Worm (Caenorhabditis elegans) whole organism, late embryonic: ENCODE data around the gene ncx-1.

ENCODE experiments used
- madf-2 ChIP-seq: sonication (generic microtip); optimal IDR thresholded peaks from 2 replicates; lab custom pipeline; 2017; ENCODE audit warnings: missing genetic modification characterization, missing compliant biosample characterization
- sox-4 ChIP-seq: sonication (generic microtip); optimal IDR thresholded peaks from 2 replicates; lab custom pipeline; 2017; ENCODE audit warnings: mild to moderate bottlenecking, missing genetic modification characterization, inconsistent platforms, missing compliant biosample characterization
- ttx-3 ChIP-seq: sonication (generic microtip); optimal IDR thresholded peaks from 2 replicates; lab custom pipeline; 2016; ENCODE audit warnings: missing genetic modification reagents, missing genetic modification characterization, missing compliant biosample characterization
- unc-86 ChIP-seq: sonication (generic microtip); optimal IDR thresholded peaks from 2 replicates; lab custom pipeline; 2016; ENCODE audit warnings: missing genetic modification characterization, missing compliant biosample characterization

- no peak for TF ChIP-seq sox-4 (tag; lab: Kevin White, UChicago)
- no peak for TF ChIP-seq unc-86 (tag; lab: Kevin White, UChicago)
- TF ChIP-seq ttx-3 (tag; lab: Kevin White, UChicago) = no peak
- TF ChIP-seq madf-2 (tag; lab: Kevin White, UChicago) = no peak
These were observed at the start of gene ncx-1 for ce11 chrV:20120623-20121165.
